Fruit fly (Drosophila melanogaster): ENCODE measurements around the gene Eig71Ef.

- TF ChIP-seq tai (GFP tag; optimal IDR thresholded peaks at IDR 0.05) (no peak), br (GFP tag; optimal IDR thresholded peaks at IDR 0.05) (no peak), usp (GFP tag; optimal IDR thresholded peaks at IDR 0.05) (no peak), h (GFP tag; optimal IDR thresholded peaks at IDR 0.05) (no peak), foxo (GFP tag; optimal IDR thresholded peaks at IDR 0.05) (no peak), rgr (GFP tag; optimal IDR thresholded peaks at IDR 0.05) (no peak), Abd-B (GFP tag; optimal IDR thresholded peaks at IDR 0.05) (no peak), Hr78 (GFP tag; optimal IDR thresholded peaks at IDR 0.05) (no peak), sage (GFP tag; optimal IDR thresholded peaks at IDR 0.05) (no peak), fru (GFP tag; optimal IDR thresholded peaks at IDR 0.05) (no peak), psq (GFP tag; optimal IDR thresholded peaks at IDR 0.05) (no peak), pan (optimal IDR thresholded peaks at IDR 0.05) (no peak), dsf (GFP tag; optimal IDR thresholded peaks at IDR 0.05; ENCODE audit: borderline replicate concordance) (no peak), Mio (GFP tag; optimal IDR thresholded peaks at IDR 0.05) (no peak)
These were observed 33.1 kb downstream of the Eig71Ef start for dm6 chr3L:15624097-15624496.

All from whole organism, wandering third instar larva.